Worm (Caenorhabditis elegans) whole organism, L2 larva: ENCODE data around the gene cct-6.

Experiments
- C34F6.9 ChIP-seq: fragments of 150-350 bp; optimal IDR thresholded peaks from 2 replicates; lab custom pipeline; 2014; ENCODE audit warnings: missing biosample characterization, missing genetic modification characterization
- F13H6.1 ChIP-seq: sonication (generic microtip); optimal IDR thresholded peaks from 2 replicates; lab custom pipeline; 2016; ENCODE audit warnings: missing genetic modification characterization, missing compliant biosample characterization
- R02D3.7 ChIP-seq: fragments of 150-350 bp; optimal IDR thresholded peaks from 2 replicates; lab custom pipeline; 2014; ENCODE audit warnings: missing biosample characterization, missing genetic modification characterization
- Y55F3AM.14 ChIP-seq: fragments of 200-800 bp; sonication (Bioruptor generic); optimal IDR thresholded peaks from 2 replicates; lab custom pipeline; 2018; ENCODE audit warnings: mild to moderate bottlenecking, missing genetic modification characterization, missing compliant biosample characterization
- ZK546.5 ChIP-seq: sonication (generic microtip); optimal IDR thresholded peaks from 2 replicates; lab custom pipeline; 2017; ENCODE audit warnings: missing biosample characterization, missing genetic modification characterization
- alr-1 ChIP-seq: fragments of 150-350 bp; optimal IDR thresholded peaks from 2 replicates; lab custom pipeline; 2014; ENCODE audit warnings: missing biosample characterization, missing genetic modification characterization
- aly-2 ChIP-seq: fragments of 150-350 bp; optimal IDR thresholded peaks from 2 replicates; lab custom pipeline; 2014; ENCODE audit warnings: missing biosample characterization, missing genetic modification characterization
- ama-1 ChIP-seq: fragments of 150-350 bp; optimal IDR thresholded peaks from 2 replicates; lab custom pipeline; 2018; ENCODE audit warnings: inconsistent platforms
- blmp-1 ChIP-seq: sonication (generic microtip); optimal IDR thresholded peaks from 2 replicates; lab custom pipeline; 2017; ENCODE audit warnings: missing genetic modification characterization, mild to moderate bottlenecking, missing compliant biosample characterization, antibody characterized with exemption, moderate library complexity; ENCODE audit not compliant: insufficient read depth
- ceh-16 ChIP-seq: fragments of 150-350 bp; optimal IDR thresholded peaks from 2 replicates; lab custom pipeline; 2014; ENCODE audit warnings: missing biosample characterization, missing genetic modification characterization
- ceh-82 ChIP-seq: fragments of 150-350 bp; optimal IDR thresholded peaks from 2 replicates; lab custom pipeline; 2014; ENCODE audit warnings: missing biosample characterization, missing genetic modification characterization
- crh-2 ChIP-seq: sonication (generic microtip); optimal IDR thresholded peaks from 2 replicates; lab custom pipeline; 2017; ENCODE audit warnings: missing biosample characterization, missing genetic modification characterization
- dmd-4 ChIP-seq: sonication (generic microtip); optimal IDR thresholded peaks from 2 replicates; lab custom pipeline; 2017; ENCODE audit warnings: missing biosample characterization, missing genetic modification characterization
- egl-27 ChIP-seq: sonication (generic microtip); optimal IDR thresholded peaks from 3 replicates; lab custom pipeline; 2017; ENCODE audit warnings: missing biosample characterization, missing genetic modification reagents, missing genetic modification characterization
- elt-1 ChIP-seq: fragments of 150-350 bp; optimal IDR thresholded peaks from 2 replicates; lab custom pipeline; 2014; ENCODE audit warnings: missing biosample characterization, missing genetic modification characterization
- elt-3 ChIP-seq: sonication (generic microtip); optimal IDR thresholded peaks from 2 replicates; lab custom pipeline; 2017; ENCODE audit warnings: missing biosample characterization, missing genetic modification characterization
- fos-1 ChIP-seq: fragments of 150-350 bp; optimal IDR thresholded peaks from 2 replicates; lab custom pipeline; 2014; ENCODE audit warnings: missing biosample characterization, missing genetic modification characterization
- gmeb-1 ChIP-seq: fragments of 150-350 bp; optimal IDR thresholded peaks from 2 replicates; lab custom pipeline; 2014; ENCODE audit warnings: missing biosample characterization, missing genetic modification characterization
- lin-11 ChIP-seq: fragments of 150-350 bp; sonication (generic microtip); optimal IDR thresholded peaks from 2 replicates; lab custom pipeline; 2014; ENCODE audit warnings: missing biosample characterization, missing genetic modification characterization, inconsistent platforms, mixed read lengths
- lin-13 ChIP-seq: fragments of 150-350 bp; optimal IDR thresholded peaks from 2 replicates; lab custom pipeline; 2014; ENCODE audit warnings: missing biosample characterization, missing genetic modification reagents, missing genetic modification characterization
- lin-39 ChIP-seq: fragments of 150-350 bp; optimal IDR thresholded peaks from 2 replicates; lab custom pipeline; 2014; ENCODE audit warnings: missing biosample characterization, missing genetic modification reagents, missing genetic modification characterization
- lsy-2 ChIP-seq, 2 experiments: fragments of 150-350 bp in 1 of 2; sonication (generic microtip) in 1 of 2; optimal IDR thresholded peaks; 2 replicates each; lab custom pipeline; 2014 to 2017; ENCODE audit warnings: missing biosample characterization in 2 of 2, missing genetic modification characterization in 2 of 2
- mab-5 ChIP-seq: fragments of 150-350 bp; optimal IDR thresholded peaks from 2 replicates; lab custom pipeline; 2014; ENCODE audit warnings: missing biosample characterization, missing genetic modification characterization
- mbf-1 ChIP-seq: sonication (generic microtip); optimal IDR thresholded peaks from 2 replicates; lab custom pipeline; 2017; ENCODE audit warnings: missing biosample characterization, missing genetic modification characterization
- mdl-1 ChIP-seq, 2 experiments: fragments of 150-350 bp in 1 of 2; sonication (generic microtip) in 1 of 2; optimal IDR thresholded peaks; 2 replicates each; lab custom pipeline; 2017; ENCODE audit warnings: missing biosample characterization in 2 of 2, missing genetic modification characterization in 2 of 2
- nhr-10 ChIP-seq: sonication (generic microtip); optimal IDR thresholded peaks from 2 replicates; lab custom pipeline; 2017; ENCODE audit warnings: missing biosample characterization, missing genetic modification characterization
- nhr-11 ChIP-seq: fragments of 150-350 bp; optimal IDR thresholded peaks from 2 replicates; lab custom pipeline; 2014; ENCODE audit warnings: missing biosample characterization, missing genetic modification characterization
- nhr-12 ChIP-seq: fragments of 150-350 bp; optimal IDR thresholded peaks from 2 replicates; lab custom pipeline; 2014; ENCODE audit warnings: missing biosample characterization, missing genetic modification characterization
- nhr-129 ChIP-seq: fragments of 150-350 bp; optimal IDR thresholded peaks from 2 replicates; lab custom pipeline; 2014; ENCODE audit warnings: missing biosample characterization, missing genetic modification characterization
- nhr-21 ChIP-seq: fragments of 150-350 bp; optimal IDR thresholded peaks from 2 replicates; lab custom pipeline; 2014; ENCODE audit warnings: missing biosample characterization, missing genetic modification characterization
- nhr-23 ChIP-seq: fragments of 150-350 bp; optimal IDR thresholded peaks from 2 replicates; lab custom pipeline; 2014; ENCODE audit warnings: missing biosample characterization, missing genetic modification reagents, missing genetic modification characterization
- nhr-237 ChIP-seq: fragments of 150-350 bp; optimal IDR thresholded peaks from 2 replicates; lab custom pipeline; 2014; ENCODE audit warnings: missing biosample characterization, missing genetic modification characterization
- nhr-25 ChIP-seq: fragments of 150-350 bp; sonication (generic microtip); optimal IDR thresholded peaks from 3 replicates; lab custom pipeline; 2014; ENCODE audit warnings: missing biosample characterization, missing genetic modification characterization
- nhr-6 ChIP-seq: fragments of 150-350 bp; optimal IDR thresholded peaks from 2 replicates; lab custom pipeline; 2014; ENCODE audit warnings: missing biosample characterization, missing genetic modification characterization
- nhr-77 ChIP-seq: fragments of 150-350 bp; optimal IDR thresholded peaks from 2 replicates; lab custom pipeline; 2014; ENCODE audit warnings: missing biosample characterization, missing genetic modification characterization
- peb-1 ChIP-seq: fragments of 150-350 bp; optimal IDR thresholded peaks from 2 replicates; lab custom pipeline; 2014; ENCODE audit warnings: missing biosample characterization, missing genetic modification characterization
- sem-4 ChIP-seq: fragments of 150-350 bp; optimal IDR thresholded peaks from 2 replicates; lab custom pipeline; 2014; ENCODE audit warnings: missing biosample characterization, missing genetic modification reagents, missing genetic modification characterization
- skn-1 ChIP-seq: sonication (generic microtip); optimal IDR thresholded peaks from 2 replicates; lab custom pipeline; 2017; ENCODE audit warnings: missing biosample characterization, missing genetic modification characterization
- sma-3 ChIP-seq: sonication (generic microtip); optimal IDR thresholded peaks from 2 replicates; lab custom pipeline; 2016; ENCODE audit warnings: missing genetic modification reagents, missing genetic modification characterization, missing compliant biosample characterization
- sma-9 ChIP-seq, 2 experiments: fragments of 150-350 bp in 1 of 2; sonication (generic microtip) in 1 of 2; optimal IDR thresholded peaks; 2 replicates each; lab custom pipeline; 2014 to 2016; ENCODE audit warnings: missing genetic modification characterization in 2 of 2, mild to moderate bottlenecking in 1 of 2, missing biosample characterization in 1 of 2, missing compliant biosample characterization in 1 of 2, missing genetic modification reagents in 1 of 2, moderate library complexity in 1 of 2
- snpc-4 ChIP-seq: fragments of 150-350 bp; optimal IDR thresholded peaks from 2 replicates; lab custom pipeline; 2014; ENCODE audit warnings: missing biosample characterization, missing genetic modification characterization
- unc-39 ChIP-seq: fragments of 150-350 bp; optimal IDR thresholded peaks from 2 replicates; lab custom pipeline; 2014; ENCODE audit warnings: missing biosample characterization, missing genetic modification characterization
- unc-55 ChIP-seq: fragments of 150-350 bp; sonication (generic microtip); optimal IDR thresholded peaks from 3 replicates; lab custom pipeline; 2014; ENCODE audit warnings: missing biosample characterization, missing genetic modification reagents, missing genetic modification characterization
- unc-62 ChIP-seq: fragments of 150-350 bp; optimal IDR thresholded peaks from 2 replicates; lab custom pipeline; 2014; ENCODE audit warnings: missing biosample characterization, missing genetic modification reagents, missing genetic modification characterization
- zag-1 ChIP-seq: fragments of 150-350 bp; optimal IDR thresholded peaks from 2 replicates; lab custom pipeline; 2014; ENCODE audit warnings: missing biosample characterization, missing genetic modification characterization
- ztf-1 ChIP-seq: fragments of 200-800 bp; sonication (Bioruptor generic); conservative IDR thresholded peaks from 2 replicates; pipeline ENCODE4 v1.3.6; 2022; ENCODE audit warnings: missing genetic modification characterization, missing compliant biosample characterization
- ztf-11 ChIP-seq: sonication (generic microtip); optimal IDR thresholded peaks from 2 replicates; lab custom pipeline; 2017; ENCODE audit warnings: missing biosample characterization, missing genetic modification characterization
- ztf-4 ChIP-seq: fragments of 150-350 bp; optimal IDR thresholded peaks from 2 replicates; lab custom pipeline; 2014; ENCODE audit warnings: missing biosample characterization, missing genetic modification characterization

Gene cct-6

DNA sequence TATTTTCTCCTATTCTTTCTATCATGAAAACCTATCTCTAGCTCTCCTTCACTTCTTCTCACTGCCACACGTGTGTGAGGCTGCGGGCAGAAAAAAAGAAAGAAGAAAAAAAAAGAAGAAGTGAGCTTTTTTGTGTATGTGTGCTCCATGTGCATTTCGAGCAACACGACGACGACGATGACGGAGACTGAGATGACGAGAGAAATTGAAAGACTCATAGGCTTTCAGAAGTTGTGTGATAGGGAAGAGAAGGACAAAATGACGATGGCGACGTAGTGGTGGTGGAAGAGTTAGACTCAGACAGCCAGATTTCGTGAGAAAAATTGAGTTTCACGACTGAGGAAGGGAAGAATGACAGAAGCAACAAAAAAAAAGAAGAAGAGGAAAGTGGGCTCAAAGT, 10.0 kb downstream of the cct-6 start:
- no peak for TF ChIP-seq alr-1
- no peak for TF ChIP-seq nhr-10 (tag; lab: Kevin White, UChicago)
- no peak for TF ChIP-seq elt-3
- TF ChIP-seq mab-5 (tag; lab: Kevin White, UChicago): no peak
- TF ChIP-seq nhr-129 (tag; lab: Kevin White, UChicago): peak; percentile 91
- no peak for TF ChIP-seq nhr-77
- no peak for TF ChIP-seq fos-1
- peak; percentile 41 for TF ChIP-seq nhr-6 (tag; lab: Kevin White, UChicago)
- no peak for TF ChIP-seq unc-62 (GFP tag; lab: Kevin White, UChicago)
- no peak for TF ChIP-seq peb-1 (tag; lab: Kevin White, UChicago)
- no peak for TF ChIP-seq nhr-21 (tag; lab: Kevin White, UChicago)
- no peak for TF ChIP-seq nhr-23
- TF ChIP-seq aly-2: no peak
- peak; percentile 76 for TF ChIP-seq F13H6.1 (tag; lab: Kevin White, UChicago)
- TF ChIP-seq R02D3.7: no peak
- TF ChIP-seq lsy-2 (tag; optimal IDR thresholded peaks at IDR 0.05; lab: Kevin White, UChicago): peak; percentile 2 to 77
- TF ChIP-seq ama-1 (lab: Kevin White, UChicago): no peak
- peak; percentile 72 for TF ChIP-seq sma-9 (GFP tag; optimal IDR thresholded peaks at IDR 0.05; lab: Kevin White, UChicago)
- no peak for TF ChIP-seq sma-9 (tag; optimal IDR thresholded peaks at IDR 0.05; lab: Kevin White, UChicago)
- TF ChIP-seq lin-11: peak; percentile 34
- TF ChIP-seq nhr-11 (tag; lab: Kevin White, UChicago): no peak
- no peak for TF ChIP-seq ceh-82 (tag; lab: Kevin White, UChicago)
- peak; percentile 28 for TF ChIP-seq sem-4 (tag; lab: Kevin White, UChicago)
- TF ChIP-seq ztf-11: no peak
- TF ChIP-seq unc-39 (tag; lab: Kevin White, UChicago): no peak
- TF ChIP-seq ceh-16 (tag; lab: Kevin White, UChicago): no peak
- no peak for TF ChIP-seq snpc-4 (tag; lab: Kevin White, UChicago)
- no peak for TF ChIP-seq sma-3 (GFP tag; lab: Kevin White, UChicago)
- TF ChIP-seq ztf-1 (GFP tag; lab: Robert Waterston, UW): no peak
- TF ChIP-seq elt-1 (tag; lab: Kevin White, UChicago): no peak
- TF ChIP-seq dmd-4 (tag; lab: Kevin White, UChicago): no peak
- TF ChIP-seq C34F6.9 (tag; lab: Kevin White, UChicago): peak; percentile 83
- TF ChIP-seq lin-39 (tag; lab: Kevin White, UChicago): no peak
- TF ChIP-seq blmp-1 (tag; lab: Kevin White, UChicago): no peak
- TF ChIP-seq skn-1: no peak
- peak; percentile 94 for TF ChIP-seq unc-55 (GFP tag; lab: Kevin White, UChicago)
- peak; percentile 82 for TF ChIP-seq crh-2 (tag; lab: Kevin White, UChicago)
- TF ChIP-seq nhr-237 (tag; lab: Kevin White, UChicago): no peak
- TF ChIP-seq lin-13 (GFP tag; lab: Kevin White, UChicago): peak; percentile 58
- peak; percentile 61 for TF ChIP-seq ztf-4 (tag; lab: Kevin White, UChicago)
- peak; percentile 71 for TF ChIP-seq Y55F3AM.14 (GFP tag; lab: Kevin White, UChicago)
- peak; percentile 89 to 95 for TF ChIP-seq mdl-1 (tag; optimal IDR thresholded peaks at IDR 0.05; lab: Kevin White, UChicago)
- no peak for TF ChIP-seq nhr-12 (tag; lab: Kevin White, UChicago)
- peak; percentile 94 for TF ChIP-seq zag-1 (tag; lab: Kevin White, UChicago)
- no peak for TF ChIP-seq nhr-25 (tag; lab: Kevin White, UChicago)
- TF ChIP-seq egl-27 (tag; lab: Kevin White, UChicago): peak; percentile 85
- no peak for TF ChIP-seq mbf-1
- TF ChIP-seq gmeb-1 (tag; lab: Kevin White, UChicago): no peak
- TF ChIP-seq ZK546.5 (tag; lab: Kevin White, UChicago): no peak
